Worm (Caenorhabditis elegans): Measurements from ENCODE around the gene Y6G8.14.

ce11 chrV:17662260-17662659 is 48.1 kb upstream of the Y6G8.14 start:
- TF ChIP-seq C34F6.9 (tag; optimal IDR thresholded peaks at IDR 0.05) (no peak), nhr-11 (tag; optimal IDR thresholded peaks at IDR 0.05) (no peak), fos-1 (tag; optimal IDR thresholded peaks at IDR 0.05) (peak; percentile 83), blmp-1 (tag; optimal IDR thresholded peaks at IDR 0.05; ENCODE audit: insufficient read depth) (no peak)

Data from whole organism, L2 larva.